Worm (Caenorhabditis elegans) whole organism, L2 larva: ENCODE results near the gene R07C3.3.
"Not testable (repeated sequence)": the region's sequence is repeated elsewhere in the genome, so short reads cannot be mapped to it uniquely, and the experiment has no call there.

Experiments used
- C34F6.9 ChIP-seq: fragments of 150-350 bp; optimal IDR thresholded peaks from 2 replicates; lab custom pipeline; 2014; ENCODE audit warnings: missing biosample characterization, missing genetic modification characterization
- F13H6.1 ChIP-seq: sonication (generic microtip); optimal IDR thresholded peaks from 2 replicates; lab custom pipeline; 2016; ENCODE audit warnings: missing genetic modification characterization, missing compliant biosample characterization
- Y55F3AM.14 ChIP-seq: fragments of 200-800 bp; sonication (Bioruptor generic); optimal IDR thresholded peaks from 2 replicates; lab custom pipeline; 2018; ENCODE audit warnings: mild to moderate bottlenecking, missing genetic modification characterization, missing compliant biosample characterization
- ZK546.5 ChIP-seq: sonication (generic microtip); optimal IDR thresholded peaks from 2 replicates; lab custom pipeline; 2017; ENCODE audit warnings: missing biosample characterization, missing genetic modification characterization
- alr-1 ChIP-seq: fragments of 150-350 bp; optimal IDR thresholded peaks from 2 replicates; lab custom pipeline; 2014; ENCODE audit warnings: missing biosample characterization, missing genetic modification characterization
- aly-2 ChIP-seq: fragments of 150-350 bp; optimal IDR thresholded peaks from 2 replicates; lab custom pipeline; 2014; ENCODE audit warnings: missing biosample characterization, missing genetic modification characterization
- blmp-1 ChIP-seq: sonication (generic microtip); optimal IDR thresholded peaks from 2 replicates; lab custom pipeline; 2017; ENCODE audit warnings: missing genetic modification characterization, mild to moderate bottlenecking, missing compliant biosample characterization, antibody characterized with exemption, moderate library complexity; ENCODE audit not compliant: insufficient read depth
- ceh-16 ChIP-seq: fragments of 150-350 bp; optimal IDR thresholded peaks from 2 replicates; lab custom pipeline; 2014; ENCODE audit warnings: missing biosample characterization, missing genetic modification characterization
- ceh-82 ChIP-seq: fragments of 150-350 bp; optimal IDR thresholded peaks from 2 replicates; lab custom pipeline; 2014; ENCODE audit warnings: missing biosample characterization, missing genetic modification characterization
- crh-2 ChIP-seq: sonication (generic microtip); optimal IDR thresholded peaks from 2 replicates; lab custom pipeline; 2017; ENCODE audit warnings: missing biosample characterization, missing genetic modification characterization
- dmd-4 ChIP-seq: sonication (generic microtip); optimal IDR thresholded peaks from 2 replicates; lab custom pipeline; 2017; ENCODE audit warnings: missing biosample characterization, missing genetic modification characterization
- fos-1 ChIP-seq: fragments of 150-350 bp; optimal IDR thresholded peaks from 2 replicates; lab custom pipeline; 2014; ENCODE audit warnings: missing biosample characterization, missing genetic modification characterization
- lin-11 ChIP-seq: fragments of 150-350 bp; sonication (generic microtip); optimal IDR thresholded peaks from 2 replicates; lab custom pipeline; 2014; ENCODE audit warnings: missing biosample characterization, missing genetic modification characterization, inconsistent platforms, mixed read lengths
- lsy-2 ChIP-seq, 2 experiments: fragments of 150-350 bp in 1 of 2; sonication (generic microtip) in 1 of 2; optimal IDR thresholded peaks; 2 replicates each; lab custom pipeline; 2014 to 2017; ENCODE audit warnings: missing biosample characterization in 2 of 2, missing genetic modification characterization in 2 of 2
- mab-5 ChIP-seq: fragments of 150-350 bp; optimal IDR thresholded peaks from 2 replicates; lab custom pipeline; 2014; ENCODE audit warnings: missing biosample characterization, missing genetic modification characterization
- mbf-1 ChIP-seq: sonication (generic microtip); optimal IDR thresholded peaks from 2 replicates; lab custom pipeline; 2017; ENCODE audit warnings: missing biosample characterization, missing genetic modification characterization
- mdl-1 ChIP-seq, 2 experiments: fragments of 150-350 bp in 1 of 2; sonication (generic microtip) in 1 of 2; optimal IDR thresholded peaks; 2 replicates each; lab custom pipeline; 2017; ENCODE audit warnings: missing biosample characterization in 2 of 2, missing genetic modification characterization in 2 of 2
- nhr-10 ChIP-seq: sonication (generic microtip); optimal IDR thresholded peaks from 2 replicates; lab custom pipeline; 2017; ENCODE audit warnings: missing biosample characterization, missing genetic modification characterization
- nhr-11 ChIP-seq: fragments of 150-350 bp; optimal IDR thresholded peaks from 2 replicates; lab custom pipeline; 2014; ENCODE audit warnings: missing biosample characterization, missing genetic modification characterization
- nhr-12 ChIP-seq: fragments of 150-350 bp; optimal IDR thresholded peaks from 2 replicates; lab custom pipeline; 2014; ENCODE audit warnings: missing biosample characterization, missing genetic modification characterization
- nhr-129 ChIP-seq: fragments of 150-350 bp; optimal IDR thresholded peaks from 2 replicates; lab custom pipeline; 2014; ENCODE audit warnings: missing biosample characterization, missing genetic modification characterization
- nhr-21 ChIP-seq: fragments of 150-350 bp; optimal IDR thresholded peaks from 2 replicates; lab custom pipeline; 2014; ENCODE audit warnings: missing biosample characterization, missing genetic modification characterization
- nhr-23 ChIP-seq: fragments of 150-350 bp; optimal IDR thresholded peaks from 2 replicates; lab custom pipeline; 2014; ENCODE audit warnings: missing biosample characterization, missing genetic modification reagents, missing genetic modification characterization
- nhr-25 ChIP-seq: fragments of 150-350 bp; sonication (generic microtip); optimal IDR thresholded peaks from 3 replicates; lab custom pipeline; 2014; ENCODE audit warnings: missing biosample characterization, missing genetic modification characterization
- nhr-6 ChIP-seq: fragments of 150-350 bp; optimal IDR thresholded peaks from 2 replicates; lab custom pipeline; 2014; ENCODE audit warnings: missing biosample characterization, missing genetic modification characterization
- nhr-77 ChIP-seq: fragments of 150-350 bp; optimal IDR thresholded peaks from 2 replicates; lab custom pipeline; 2014; ENCODE audit warnings: missing biosample characterization, missing genetic modification characterization
- sma-9 ChIP-seq, 2 experiments: fragments of 150-350 bp in 1 of 2; sonication (generic microtip) in 1 of 2; optimal IDR thresholded peaks; 2 replicates each; lab custom pipeline; 2014 to 2016; ENCODE audit warnings: missing genetic modification characterization in 2 of 2, mild to moderate bottlenecking in 1 of 2, missing biosample characterization in 1 of 2, missing compliant biosample characterization in 1 of 2, missing genetic modification reagents in 1 of 2, moderate library complexity in 1 of 2
- snpc-4 ChIP-seq: fragments of 150-350 bp; optimal IDR thresholded peaks from 2 replicates; lab custom pipeline; 2014; ENCODE audit warnings: missing biosample characterization, missing genetic modification characterization
- unc-39 ChIP-seq: fragments of 150-350 bp; optimal IDR thresholded peaks from 2 replicates; lab custom pipeline; 2014; ENCODE audit warnings: missing biosample characterization, missing genetic modification characterization
- unc-55 ChIP-seq: fragments of 150-350 bp; sonication (generic microtip); optimal IDR thresholded peaks from 3 replicates; lab custom pipeline; 2014; ENCODE audit warnings: missing biosample characterization, missing genetic modification reagents, missing genetic modification characterization
- unc-62 ChIP-seq: fragments of 150-350 bp; optimal IDR thresholded peaks from 2 replicates; lab custom pipeline; 2014; ENCODE audit warnings: missing biosample characterization, missing genetic modification reagents, missing genetic modification characterization
- zag-1 ChIP-seq: fragments of 150-350 bp; optimal IDR thresholded peaks from 2 replicates; lab custom pipeline; 2014; ENCODE audit warnings: missing biosample characterization, missing genetic modification characterization
- ztf-1 ChIP-seq: fragments of 200-800 bp; sonication (Bioruptor generic); conservative IDR thresholded peaks from 2 replicates; pipeline ENCODE4 v1.3.6; 2022; ENCODE audit warnings: missing genetic modification characterization, missing compliant biosample characterization
- ztf-11 ChIP-seq: sonication (generic microtip); optimal IDR thresholded peaks from 2 replicates; lab custom pipeline; 2017; ENCODE audit warnings: missing biosample characterization, missing genetic modification characterization
- ztf-4 ChIP-seq: fragments of 150-350 bp; optimal IDR thresholded peaks from 2 replicates; lab custom pipeline; 2014; ENCODE audit warnings: missing biosample characterization, missing genetic modification characterization

The R07C3.3 gene

ce11 chrII:948091-948490, 9.4 kb downstream of the R07C3.3 start, which contains the start of gene fbxc-32:
Gene fbxc-32 (minus strand): TSS chrII:948191.
- TF ChIP-seq blmp-1 (tag; lab: Kevin White, UChicago) (no peak), nhr-21 (tag; lab: Kevin White, UChicago) (no peak), mbf-1 (tag; lab: Kevin White, UChicago) (no peak), crh-2 (no peak), fos-1 (tag; lab: Kevin White, UChicago) (no peak)

ce11 chrII:950374-950773, 11.7 kb downstream of the R07C3.3 start:
- no peak for TF ChIP-seq Y55F3AM.14 (GFP tag; lab: Kevin White, UChicago)
- peak; percentile 33 for TF ChIP-seq unc-55
- no peak for TF ChIP-seq mbf-1 (tag; lab: Kevin White, UChicago)
- TF ChIP-seq blmp-1 (tag; lab: Kevin White, UChicago) = no peak
- TF ChIP-seq unc-62 = no peak
- no peak for TF ChIP-seq aly-2 (tag; lab: Kevin White, UChicago)
- peak; percentile 34 for TF ChIP-seq C34F6.9
- TF ChIP-seq snpc-4 (tag; lab: Kevin White, UChicago) = no peak
- TF ChIP-seq nhr-12 (tag; lab: Kevin White, UChicago) = no peak
- TF ChIP-seq alr-1 (tag; lab: Kevin White, UChicago) = no peak
- TF ChIP-seq ztf-1 = no peak
- peak; percentile 54 for TF ChIP-seq sma-9 (GFP tag; optimal IDR thresholded peaks at IDR 0.05; lab: Kevin White, UChicago)
- TF ChIP-seq sma-9 (tag; optimal IDR thresholded peaks at IDR 0.05; lab: Kevin White, UChicago) = no peak
- TF ChIP-seq mdl-1 (tag; optimal IDR thresholded peaks at IDR 0.05; lab: Kevin White, UChicago) = no peak
- TF ChIP-seq nhr-77 (tag; lab: Kevin White, UChicago) = no peak
- TF ChIP-seq lin-11 (tag; lab: Kevin White, UChicago) = no peak
- TF ChIP-seq dmd-4 (tag; lab: Kevin White, UChicago) = no peak

ce11 chrII:953052-953451, 14.4 kb downstream of the R07C3.3 start:
- TF ChIP-seq ztf-11 (tag; lab: Kevin White, UChicago) (no peak), F13H6.1 (no peak), ceh-82 (no peak), aly-2 (tag; lab: Kevin White, UChicago) (no peak)

- TF ChIP-seq blmp-1 (tag; lab: Kevin White, UChicago); mdl-1 (tag; optimal IDR thresholded peaks at IDR 0.05; lab: Kevin White, UChicago); nhr-10: not testable (repeated sequence)
These were observed 16.0 kb downstream of the R07C3.3 start, which contains the start of gene fbxc-7 for ce11 chrII:954626-955025. Gene fbxc-7 (plus strand): TSS chrII:954926.

ce11 chrII:958618-959017, 20.0 kb downstream of the R07C3.3 start, which contains the start of gene sdz-4:
Gene sdz-4 (plus strand): TSS chrII:958918.
- no peak for TF ChIP-seq crh-2
- TF ChIP-seq unc-39 = no peak
- no peak for TF ChIP-seq mbf-1 (tag; lab: Kevin White, UChicago)
- no peak for TF ChIP-seq nhr-25
- no peak for TF ChIP-seq ceh-16
- no peak for TF ChIP-seq aly-2 (tag; lab: Kevin White, UChicago)
- no peak for TF ChIP-seq blmp-1 (tag; lab: Kevin White, UChicago)
- no peak for TF ChIP-seq mab-5 (tag; lab: Kevin White, UChicago)
- no peak for TF ChIP-seq lsy-2 (tag; optimal IDR thresholded peaks at IDR 0.05; lab: Kevin White, UChicago)
- TF ChIP-seq nhr-6 (tag; lab: Kevin White, UChicago) = no peak
- no peak for TF ChIP-seq zag-1 (tag; lab: Kevin White, UChicago)
- no peak for TF ChIP-seq Y55F3AM.14 (GFP tag; lab: Kevin White, UChicago)

ce11 chrII:960218-960617, 21.6 kb downstream of the R07C3.3 start, which contains the start of the genes C32B5.18 and C32B5.7:
Gene C32B5.18 (plus strand): TSS chrII:960518.
Gene C32B5.7 (plus strand): TSS chrII:960528.
- TF ChIP-seq ztf-4 (no peak), unc-39 (no peak), mdl-1 (tag; optimal IDR thresholded peaks at IDR 0.05; lab: Kevin White, UChicago) (no peak), nhr-23 (tag; lab: Kevin White, UChicago) (no peak), nhr-11 (no peak), ztf-11 (tag; lab: Kevin White, UChicago) (no peak), nhr-129 (tag; lab: Kevin White, UChicago) (no peak), ceh-82 (no peak), ZK546.5 (no peak), dmd-4 (tag; lab: Kevin White, UChicago) (no peak)
- TF ChIP-seq, all 48 proteins: peak for 0
